Fruit fly (Drosophila melanogaster): ENCODE results near the gene CG34159.

The CG34159 gene

DNA sequence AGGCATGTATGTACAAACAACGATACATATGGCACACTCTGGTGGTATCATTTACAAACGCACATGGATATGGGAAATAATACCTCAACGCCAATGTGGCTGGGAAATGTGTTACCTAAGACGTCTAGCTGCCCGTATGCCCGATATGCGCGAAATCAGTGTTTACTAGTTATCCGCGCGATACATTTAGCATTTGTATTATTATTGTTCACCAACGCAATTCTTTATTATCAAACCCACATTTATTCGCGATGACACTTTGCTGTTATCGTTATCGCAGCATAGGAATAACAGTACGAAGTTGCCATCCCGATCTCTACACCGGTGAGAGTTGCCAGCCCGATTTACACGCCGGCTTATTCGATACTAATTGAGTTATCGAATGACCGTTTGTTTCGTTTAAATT, 42.7 kb upstream of the CG34159 start, which contains the start of gene chico (continued):
- TF ChIP-seq pb (GFP tag; optimal IDR thresholded peaks at IDR 0.05) (no peak), Dref (GFP tag; IDR thresholded peaks at IDR 0.05) (peak; percentile 98), CG4404 (GFP tag; IDR thresholded peaks at IDR 0.05) (no peak), CG1024 (GFP tag; IDR thresholded peaks at IDR 0.05) (no peak), jigr1 (GFP tag; IDR thresholded peaks at IDR 0.05) (no peak), CG17328 (GFP tag; IDR thresholded peaks at IDR 0.05) (no peak), CG6854 (GFP tag; optimal IDR thresholded peaks at IDR 0.05) (no peak), CG17359 (tag; optimal IDR thresholded peaks at IDR 0.05) (no peak), Tbp (GFP tag; optimal IDR thresholded peaks at IDR 0.05) (no peak), fu2 (GFP tag; optimal IDR thresholded peaks at IDR 0.05) (no peak), Elba2 (GFP tag; optimal IDR thresholded peaks at IDR 0.05) (no peak), CG9797 (GFP tag; optimal IDR thresholded peaks at IDR 0.05) (peak; percentile 53), CG10147 (GFP tag; optimal IDR thresholded peaks at IDR 0.05) (no peak), Pdp1 (GFP tag; optimal IDR thresholded peaks at IDR 0.05) (peak in 1 of 2 experiments; percentile 72), insv (GFP tag; optimal IDR thresholded peaks at IDR 0.05) (no peak), CG9932 (GFP tag; IDR thresholded peaks at IDR 0.05) (no peak), Fer1 (GFP tag; optimal IDR thresholded peaks at IDR 0.05) (peak; percentile 27), YL-1 (GFP tag; optimal IDR thresholded peaks at IDR 0.05) (peak; percentile 62), tgo (GFP tag; IDR thresholded peaks at IDR 0.05) (no peak), ap (GFP tag; IDR thresholded peaks at IDR 0.05) (no peak), scrt (GFP tag; optimal IDR thresholded peaks at IDR 0.05) (no peak), Sin3A (optimal IDR thresholded peaks at IDR 0.05) (peak; percentile 17), klu (GFP tag; IDR thresholded peaks at IDR 0.05) (no peak), Optix (GFP tag; IDR thresholded peaks at IDR 0.05) (no peak), Dll (GFP tag; IDR thresholded peaks at IDR 0.05; ENCODE audit: partially characterized antibody) (peak; percentile 58; the same call in 2 of the 4 replicates), Sox100B (GFP tag; optimal IDR thresholded peaks at IDR 0.05) (no peak), jumu (GFP tag; optimal IDR thresholded peaks at IDR 0.05) (no peak), dati (GFP tag; IDR thresholded peaks at IDR 0.05) (no peak), slou (GFP tag; optimal IDR thresholded peaks at IDR 0.05) (no peak), z (GFP tag; IDR thresholded peaks at IDR 0.05) (no peak), trem (tag; optimal IDR thresholded peaks at IDR 0.05) (peak; percentile 80), CG7372 (GFP tag; IDR thresholded peaks at IDR 0.05) (no peak), CG30403 (GFP tag; optimal IDR thresholded peaks at IDR 0.05) (no peak), grn (GFP tag; optimal IDR thresholded peaks at IDR 0.05) (no peak), Trl (optimal IDR thresholded peaks at IDR 0.05) (no peak), Trl (GFP tag; optimal IDR thresholded peaks at IDR 0.05) (no peak), B-H1 (GFP tag; IDR thresholded peaks at IDR 0.05) (no peak), bowl (GFP tag; IDR thresholded peaks at IDR 0.05) (no peak), CG1602 (GFP tag; optimal IDR thresholded peaks at IDR 0.05) (no peak), CG17385 (GFP tag; optimal IDR thresholded peaks at IDR 0.05) (no peak), NC2α (GFP tag; optimal IDR thresholded peaks at IDR 0.05) (no peak), CG10431 (GFP tag; optimal IDR thresholded peaks at IDR 0.05) (no peak), CG34376 (GFP tag; optimal IDR thresholded peaks at IDR 0.05) (peak; percentile 63), ci (GFP tag; IDR thresholded peaks at IDR 0.05) (no peak), CG32532 (GFP tag; IDR thresholded peaks at IDR 0.05) (no peak), CG18599 (GFP tag; optimal IDR thresholded peaks at IDR 0.05) (no peak), cwo (GFP tag; optimal IDR thresholded peaks at IDR 0.05) (no peak), Eip74EF (GFP tag; optimal IDR thresholded peaks at IDR 0.05) (no peak), maf-S (GFP tag; optimal IDR thresholded peaks at IDR 0.05) (no peak), btn (GFP tag; optimal IDR thresholded peaks at IDR 0.05) (no peak), da (GFP tag; optimal IDR thresholded peaks at IDR 0.05) (no peak), CG14050 (GFP tag; IDR thresholded peaks at IDR 0.05) (no peak), Hr78 (GFP tag; optimal IDR thresholded peaks at IDR 0.05) (no peak)

Measured in whole organism, embryonic.